Worm (Caenorhabditis elegans): ENCODE data around the gene T26H8.4.

The T26H8.4 gene

ce11 chrV:15306745-15307144 is at the start of gene T26H8.4:
Gene T26H8.4, minus strand, starts transcription at chrV:15306845.
- TF ChIP-seq him-1 (tag; optimal IDR thresholded peaks at IDR 0.05) (no peak), W03F9.2 (tag; optimal IDR thresholded peaks at IDR 0.05) (no peak), dao-5 (tag; optimal IDR thresholded peaks at IDR 0.05) (no peak)

ce11 chrV:15354648-15355047 is 48.0 kb upstream of the T26H8.4 start, which contains the start of gene C29F3.7:
Gene C29F3.7, plus strand, starts transcription at chrV:15354901.
- TF ChIP-seq dao-5 (tag; optimal IDR thresholded peaks at IDR 0.05) (no peak), W03F9.2 (tag; optimal IDR thresholded peaks at IDR 0.05) (no peak), him-1 (tag; optimal IDR thresholded peaks at IDR 0.05) (no peak)

ce11 chrV:15352376-15352775 is 45.7 kb upstream of the T26H8.4 start, which contains the start of gene srx-58:
Gene srx-58, plus strand, starts transcription at chrV:15352676.
- TF ChIP-seq dao-5 (tag; optimal IDR thresholded peaks at IDR 0.05): no peak
- TF ChIP-seq him-1 (tag; optimal IDR thresholded peaks at IDR 0.05): no peak
- TF ChIP-seq W03F9.2 (tag; optimal IDR thresholded peaks at IDR 0.05): no peak

ce11 chrV:15350615-15351014 is 44.0 kb upstream of the T26H8.4 start, which contains the start of gene clec-231:
Gene clec-231, minus strand, starts transcription at chrV:15350715.
- TF ChIP-seq W03F9.2 (tag; optimal IDR thresholded peaks at IDR 0.05) (no peak), dao-5 (tag; optimal IDR thresholded peaks at IDR 0.05) (no peak), him-1 (tag; optimal IDR thresholded peaks at IDR 0.05) (no peak)

ce11 chrV:15349044-15349443 is 42.4 kb upstream of the T26H8.4 start, which contains the start of gene clec-230:
Gene clec-230, minus strand, starts transcription at chrV:15349144.
- TF ChIP-seq dao-5 (tag; optimal IDR thresholded peaks at IDR 0.05) (no peak), W03F9.2 (tag; optimal IDR thresholded peaks at IDR 0.05) (no peak), him-1 (tag; optimal IDR thresholded peaks at IDR 0.05) (no peak)

ce11 chrV:15347292-15347691 is 40.6 kb upstream of the T26H8.4 start, which contains the start of gene C29F3.3:
Gene C29F3.3, minus strand, starts transcription at chrV:15347392.
- TF ChIP-seq him-1 (tag; optimal IDR thresholded peaks at IDR 0.05): no peak
- TF ChIP-seq dao-5 (tag; optimal IDR thresholded peaks at IDR 0.05): no peak
- no peak for TF ChIP-seq W03F9.2 (tag; optimal IDR thresholded peaks at IDR 0.05)

- TF ChIP-seq him-1 (tag; optimal IDR thresholded peaks at IDR 0.05): no peak
- TF ChIP-seq W03F9.2 (tag; optimal IDR thresholded peaks at IDR 0.05): no peak
- TF ChIP-seq dao-5 (tag; optimal IDR thresholded peaks at IDR 0.05): no peak
Observed at ce11 chrV:15344481-15344880, 37.8 kb upstream of the T26H8.4 start, which contains the start of gene wrt-8. Gene wrt-8, minus strand, starts transcription at chrV:15344581.

ce11 chrV:15341404-15341803 is 34.8 kb upstream of the T26H8.4 start, which contains the start of gene clec-229:
Gene clec-229, minus strand, starts transcription at chrV:15341504.
- TF ChIP-seq W03F9.2 (tag; optimal IDR thresholded peaks at IDR 0.05) (no peak), dao-5 (tag; optimal IDR thresholded peaks at IDR 0.05) (no peak), him-1 (tag; optimal IDR thresholded peaks at IDR 0.05) (no peak)

- TF ChIP-seq W03F9.2 (tag; optimal IDR thresholded peaks at IDR 0.05): no peak
- TF ChIP-seq him-1 (tag; optimal IDR thresholded peaks at IDR 0.05): no peak
- no peak for TF ChIP-seq dao-5 (tag; optimal IDR thresholded peaks at IDR 0.05)
Observed at ce11 chrV:15339363-15339762, 32.7 kb upstream of the T26H8.4 start, which contains the start of gene clec-228. Gene clec-228, minus strand, starts transcription at chrV:15339463.

ce11 chrV:15337405-15337804 is 30.8 kb upstream of the T26H8.4 start, which contains the start of gene wrt-7:
Gene wrt-7, minus strand, starts transcription at chrV:15337505.
- no peak for TF ChIP-seq him-1 (tag; optimal IDR thresholded peaks at IDR 0.05)

ce11 chrV:15332851-15333250 is 26.2 kb upstream of the T26H8.4 start, which contains the start of gene srw-113:
Gene srw-113, plus strand, starts transcription at chrV:15333151.
- no peak for TF ChIP-seq dao-5 (tag; optimal IDR thresholded peaks at IDR 0.05)

- TF ChIP-seq W03F9.2 (tag; optimal IDR thresholded peaks at IDR 0.05) (no peak), him-1 (tag; optimal IDR thresholded peaks at IDR 0.05) (no peak), dao-5 (tag; optimal IDR thresholded peaks at IDR 0.05) (no peak)
Observed at ce11 chrV:15330314-15330713, 23.7 kb upstream of the T26H8.4 start, which contains the start of gene srh-295. Gene srh-295, plus strand, starts transcription at chrV:15330614.

- TF ChIP-seq W03F9.2 (tag; optimal IDR thresholded peaks at IDR 0.05) (no peak), dao-5 (tag; optimal IDR thresholded peaks at IDR 0.05) (no peak), him-1 (tag; optimal IDR thresholded peaks at IDR 0.05) (no peak)
Observed at ce11 chrV:15327745-15328447, 21.3 kb upstream of the T26H8.4 start, which contains the start of gene ZK1037.6. Gene ZK1037.6, minus strand, starts transcription at chrV:15327795.

ce11 chrV:15323417-15323816 is 16.8 kb upstream of the T26H8.4 start:
- TF ChIP-seq W03F9.2 (tag; optimal IDR thresholded peaks at IDR 0.05) (no peak), dao-5 (tag; optimal IDR thresholded peaks at IDR 0.05) (no peak), him-1 (tag; optimal IDR thresholded peaks at IDR 0.05) (no peak)
